Fruit fly (Drosophila melanogaster): ENCODE results near the gene Saf6.
A peak's percentile ranks its signal among the peaks of the same experiment; 100 is the strongest.

Gene Saf6

DNA sequence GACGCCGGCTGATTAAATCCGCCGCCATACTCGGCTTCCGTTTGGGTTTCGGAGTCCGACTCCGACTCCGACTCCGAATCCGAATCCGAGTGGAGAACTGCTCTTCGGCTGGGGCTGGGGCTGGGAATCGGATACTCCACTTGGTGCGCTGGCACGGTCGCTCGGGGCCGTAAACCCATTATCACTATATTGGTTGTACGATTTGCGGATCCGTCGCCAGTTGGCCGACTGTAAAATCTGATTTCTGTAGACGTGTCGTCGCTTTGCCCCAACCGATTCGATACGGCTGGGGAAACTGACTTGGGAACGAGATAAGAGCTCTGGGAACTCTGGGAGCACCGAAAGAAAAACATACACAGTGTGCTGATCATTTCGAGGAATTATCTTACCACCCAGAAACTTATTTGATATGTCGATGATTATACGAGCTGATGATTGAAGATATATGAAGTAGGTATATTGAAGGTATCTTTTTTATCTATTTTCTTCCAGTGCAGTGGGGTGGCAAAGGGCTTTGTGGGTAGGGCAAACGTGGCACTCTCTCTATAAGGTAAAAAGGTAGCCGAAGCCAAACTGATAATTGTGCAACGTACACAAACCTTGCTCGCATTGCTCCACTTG lies 42.3 kb upstream of the Saf6 start (continued):
- TF ChIP-seq phol (tag; optimal IDR thresholded peaks at IDR 0.05) (peak; percentile 36), eve (GFP tag; optimal IDR thresholded peaks at IDR 0.05) (no peak), CG6813 (GFP tag; optimal IDR thresholded peaks at IDR 0.05) (peak; percentile 41), CG6854 (GFP tag; optimal IDR thresholded peaks at IDR 0.05) (peak; percentile 16), zen2 (GFP tag; IDR thresholded peaks at IDR 0.05; ENCODE audit: partially characterized antibody) (no peak), bsh (GFP tag; optimal IDR thresholded peaks at IDR 0.05) (peak in 1 of 2 experiments; percentile 59), p53 (GFP tag; optimal IDR thresholded peaks at IDR 0.05) (no peak), CG14710 (tag; optimal IDR thresholded peaks at IDR 0.05) (peak; percentile 10), fd3F (GFP tag; optimal IDR thresholded peaks at IDR 0.05) (no peak), grn (GFP tag; optimal IDR thresholded peaks at IDR 0.05) (peak; percentile 9), CG10366 (GFP tag; IDR thresholded peaks at IDR 0.05) (peak; percentile 64), Hr39 (optimal IDR thresholded peaks at IDR 0.05) (no peak), prd (optimal IDR thresholded peaks at IDR 0.05) (no peak), prd (GFP tag; IDR thresholded peaks at IDR 0.05) (peak; percentile 60; the same call in 2 of the 3 replicates), gsb-n (tag; optimal IDR thresholded peaks at IDR 0.05) (peak; percentile 38), btn (GFP tag; optimal IDR thresholded peaks at IDR 0.05) (peak; percentile 4), Elba2 (GFP tag; optimal IDR thresholded peaks at IDR 0.05) (no peak), tx (GFP tag; optimal IDR thresholded peaks at IDR 0.05) (no peak), CG33557 (GFP tag; optimal IDR thresholded peaks at IDR 0.05) (peak; percentile 4), dm (GFP tag; optimal IDR thresholded peaks at IDR 0.05) (no peak), CG5953 (GFP tag; IDR thresholded peaks at IDR 0.05) (peak; percentile 72), CG2120 (GFP tag; optimal IDR thresholded peaks at IDR 0.05) (peak; percentile 65), dmrt99B (tag; optimal IDR thresholded peaks at IDR 0.05) (peak; percentile 67), Fer3 (tag; optimal IDR thresholded peaks at IDR 0.05) (peak; percentile 27), Oaz (GFP tag; IDR thresholded peaks at IDR 0.05) (peak; percentile 42; the same call in 1 of the 2 replicates), HHEX (GFP tag; optimal IDR thresholded peaks at IDR 0.05) (peak; percentile 30), CG7745 (tag; optimal IDR thresholded peaks at IDR 0.05) (no peak), onecut (GFP tag; IDR thresholded peaks at IDR 0.05) (0 out of 2 replicates have a peak, but pooled peaks have one; percentile 13), zfh1 (GFP tag; IDR thresholded peaks at IDR 0.05) (peak; percentile 56; the same call in 1 of the 3 replicates), Mad (GFP tag; optimal IDR thresholded peaks at IDR 0.05) (no peak), Gug (GFP tag; IDR thresholded peaks at IDR 0.05) (peak; percentile 28; the same call in 2 of the 4 replicates), fd96Cb (tag; optimal IDR thresholded peaks at IDR 0.05) (peak; percentile 60), CG10543 (GFP tag; optimal IDR thresholded peaks at IDR 0.05) (no peak), sr (GFP tag; IDR thresholded peaks at IDR 0.05) (no peak), CG11504 (tag; optimal IDR thresholded peaks at IDR 0.05) (peak; percentile 68), Deaf1 (tag; optimal IDR thresholded peaks at IDR 0.05) (peak; percentile 62), Camta (GFP tag; optimal IDR thresholded peaks at IDR 0.05) (peak; percentile 44), CG12942 (GFP tag; optimal IDR thresholded peaks at IDR 0.05) (no peak), CG31365 (tag; optimal IDR thresholded peaks at IDR 0.05) (no peak), CG8388 (GFP tag; optimal IDR thresholded peaks at IDR 0.05) (peak; percentile 33), CG1603 (tag; optimal IDR thresholded peaks at IDR 0.05) (peak; percentile 82), bcd (GFP tag; optimal IDR thresholded peaks at IDR 0.05) (no peak), MBD-R2 (GFP tag; IDR thresholded peaks at IDR 0.05) (no peak), B-H2 (GFP tag; optimal IDR thresholded peaks at IDR 0.05) (no peak), croc (GFP tag; conservative IDR thresholded peaks at IDR 0.05) (peak; percentile 25; the same call in 1 of the 3 replicates), CG9215 (GFP tag; IDR thresholded peaks at IDR 0.05) (no peak), Dll (GFP tag; IDR thresholded peaks at IDR 0.05; ENCODE audit: partially characterized antibody) (no peak), CG15269 (tag; optimal IDR thresholded peaks at IDR 0.05) (peak; percentile 73), Max (GFP tag; optimal IDR thresholded peaks at IDR 0.05) (no peak), Ptx1 (GFP tag; IDR thresholded peaks at IDR 0.05) (peak; percentile 54)
